Fruit fly (Drosophila melanogaster) whole organism, embryonic: ENCODE data around the gene Nulp1.

Source experiments
- ATbp ChIP-seq: fragments of 200-800 bp; sonication (Bioruptor generic); optimal IDR thresholded peaks from 2 replicates; lab custom pipeline; 2017; ENCODE audit warnings: missing biosample characterization, mild to moderate bottlenecking, missing genetic modification characterization, missing genetic modification reagents
- CG11247 ChIP-seq: fragments of 200-800 bp; sonication (Bioruptor generic); IDR thresholded peaks from 2 replicates; pipeline ENCODE4 v1.3.6; 2022; ENCODE audit warnings: missing biosample characterization, missing genetic modification characterization
- CG11398 ChIP-seq: fragments of 200-800 bp; sonication (Bioruptor generic); optimal IDR thresholded peaks from 2 replicates; lab custom pipeline; 2016; ENCODE audit warnings: missing biosample characterization, missing genetic modification characterization
- CG11696 ChIP-seq: fragments of 200-800 bp; sonication (Bioruptor generic); IDR thresholded peaks from 2 replicates; pipeline ENCODE4 v1.3.6; 2022; ENCODE audit warnings: missing biosample characterization, missing genetic modification characterization
- CG12155 ChIP-seq: fragments of 200-800 bp; sonication (Bioruptor generic); optimal IDR thresholded peaks from 3 replicates; lab custom pipeline; 2016; ENCODE audit warnings: missing biosample characterization, missing genetic modification characterization
- CG12219 ChIP-seq: fragments of 200-800 bp; sonication (Bioruptor generic); optimal IDR thresholded peaks from 3 replicates; lab custom pipeline; 2018; ENCODE audit warnings: missing biosample characterization, mild to moderate bottlenecking, missing genetic modification characterization
- CG13894 ChIP-seq: fragments of 200-800 bp; sonication (Bioruptor generic); optimal IDR thresholded peaks from 3 replicates; lab custom pipeline; 2018; ENCODE audit warnings: missing biosample characterization, mild to moderate bottlenecking, missing genetic modification characterization, moderate library complexity
- CG15011 ChIP-seq: fragments of 200-800 bp; sonication (Bioruptor generic); optimal IDR thresholded peaks from 3 replicates; lab custom pipeline; 2018; ENCODE audit warnings: missing biosample characterization, mild to moderate bottlenecking, missing genetic modification characterization
- CG16779 ChIP-seq: fragments of 200-800 bp; sonication (Bioruptor generic); IDR thresholded peaks from 2 replicates; pipeline ENCODE4 v1.3.6; 2022; ENCODE audit warnings: missing biosample characterization, missing genetic modification characterization
- CG17802 ChIP-seq: fragments of 200-800 bp; sonication (Bioruptor generic); optimal IDR thresholded peaks from 2 replicates; lab custom pipeline; 2018; ENCODE audit warnings: missing biosample characterization, mild to moderate bottlenecking, missing genetic modification characterization, moderate library complexity
- CG18011 ChIP-seq: fragments of 200-800 bp; sonication (Bioruptor generic); optimal IDR thresholded peaks from 2 replicates; lab custom pipeline; 2017; ENCODE audit warnings: missing biosample characterization, missing genetic modification characterization, mild to moderate bottlenecking, moderate library complexity, missing genotype
- CG31441 ChIP-seq: fragments of 200-800 bp; sonication (Bioruptor generic); IDR thresholded peaks from 2 replicates; pipeline ENCODE4 v1.3.6; 2022; ENCODE audit warnings: missing biosample characterization, missing genetic modification characterization
- CG34224 ChIP-seq: fragments of 200-800 bp; sonication (Bioruptor generic); IDR thresholded peaks from 3 replicates; pipeline ENCODE4 v1.3.6; 2022; ENCODE audit warnings: missing biosample characterization, missing genetic modification characterization; ENCODE audit not compliant: partially characterized antibody
- CG4424 ChIP-seq: fragments of 200-800 bp; sonication (Bioruptor generic); optimal IDR thresholded peaks from 3 replicates; lab custom pipeline; 2016; ENCODE audit warnings: missing biosample characterization, missing genetic modification characterization
- CG7556 ChIP-seq: fragments of 200-800 bp; sonication (Bioruptor generic); optimal IDR thresholded peaks from 2 replicates; lab custom pipeline; 2017; ENCODE audit warnings: missing biosample characterization, mild to moderate bottlenecking, missing genetic modification characterization
- CG7786 ChIP-seq: fragments of 200-800 bp; sonication (Bioruptor generic); optimal IDR thresholded peaks from 2 replicates; lab custom pipeline; 2016; ENCODE audit warnings: missing biosample characterization, missing genetic modification characterization
- CG7839 ChIP-seq: fragments of 200-800 bp; sonication (Bioruptor generic); optimal IDR thresholded peaks from 3 replicates; lab custom pipeline; 2018; ENCODE audit warnings: missing biosample characterization, mild to moderate bottlenecking, missing genetic modification characterization, moderate library complexity
- CG8924 ChIP-seq: fragments of 200-800 bp; optimal IDR thresholded peaks from 3 replicates; lab custom pipeline; 2019; ENCODE audit warnings: missing biosample characterization, mild to moderate bottlenecking, missing genetic modification characterization, moderate library complexity
- CrebB ChIP-seq: fragments of 200-800 bp; sonication (Bioruptor generic); optimal IDR thresholded peaks from 3 replicates; lab custom pipeline; 2018; ENCODE audit warnings: missing biosample characterization, mild to moderate bottlenecking, missing genetic modification characterization
- Doc3 ChIP-seq: fragments of 200-800 bp; sonication (Bioruptor generic); IDR thresholded peaks from 3 replicates; pipeline ENCODE4 v1.3.6; 2022; ENCODE audit warnings: missing biosample characterization, missing genetic modification characterization; ENCODE audit not compliant: partially characterized antibody
- ERR ChIP-seq: fragments of 200-800 bp; sonication (Bioruptor generic); optimal IDR thresholded peaks from 2 replicates; lab custom pipeline; 2016; ENCODE audit warnings: missing biosample characterization, missing genetic modification characterization
- Ets97D ChIP-seq: fragments of 200-800 bp; sonication (Bioruptor generic); optimal IDR thresholded peaks from 3 replicates; lab custom pipeline; 2016; ENCODE audit warnings: missing biosample characterization, missing genetic modification characterization
- Hand ChIP-seq: fragments of 200-800 bp; sonication (Bioruptor generic); optimal IDR thresholded peaks from 2 replicates; lab custom pipeline; 2017; ENCODE audit warnings: mild to moderate bottlenecking, missing biosample characterization, missing genetic modification reagents, missing genetic modification characterization
- HmgZ ChIP-seq: fragments of 200-800 bp; sonication (Bioruptor generic); optimal IDR thresholded peaks from 2 replicates; lab custom pipeline; 2018; ENCODE audit warnings: missing biosample characterization, mild to moderate bottlenecking, missing genetic modification characterization
- NC2α ChIP-seq: fragments of 200-800 bp; sonication (Bioruptor generic); optimal IDR thresholded peaks from 2 replicates; lab custom pipeline; 2016; ENCODE audit warnings: missing biosample characterization, missing genetic modification characterization
- Nf-YC ChIP-seq: fragments of 200-800 bp; optimal IDR thresholded peaks from 3 replicates; lab custom pipeline; 2019; ENCODE audit warnings: missing biosample characterization, mild to moderate bottlenecking, missing genetic modification characterization, moderate library complexity
- Pdp1 ChIP-seq, 2 experiments: fragments of 200-800 bp; sonication (Bioruptor generic); optimal IDR thresholded peaks; 3 replicates each; lab custom pipeline; 2016; ENCODE audit warnings: missing biosample characterization in 2 of 2, missing genetic modification characterization in 2 of 2, mild to moderate bottlenecking in 1 of 2, moderate library complexity in 1 of 2
- Six4 ChIP-seq: fragments of 200-800 bp; sonication (Bioruptor generic); optimal IDR thresholded peaks from 2 replicates; lab custom pipeline; 2016; ENCODE audit warnings: missing biosample characterization, missing genetic modification characterization
- Stat92E ChIP-seq, 3 experiments: fragments of >200 bp in 2 of 3; fragments of 200-800 bp in 1 of 3; sonication (Bioruptor generic) in 1 of 3; optimal IDR thresholded peaks; 2 replicates each; lab custom pipeline; 2017 to 2019; ENCODE audit warnings: missing biosample characterization in 3 of 3, missing genetic modification characterization in 3 of 3, mild to moderate bottlenecking in 1 of 3, moderate library complexity in 1 of 3
- Vsx1 ChIP-seq: fragments of 200-800 bp; sonication (Bioruptor generic); optimal IDR thresholded peaks from 2 replicates; lab custom pipeline; 2017; ENCODE audit warnings: missing biosample characterization, mild to moderate bottlenecking, missing genetic modification characterization, missing genetic modification reagents
- ab ChIP-seq: fragments of 200-800 bp; sonication (Bioruptor generic); optimal IDR thresholded peaks from 2 replicates; lab custom pipeline; 2016; ENCODE audit warnings: missing biosample characterization, missing genetic modification characterization
- cad ChIP-seq: fragments of >200 bp; optimal IDR thresholded peaks from 2 replicates; lab custom pipeline; 2017; ENCODE audit warnings: missing biosample characterization, missing genetic modification characterization
- cg ChIP-seq: fragments of 200-800 bp; sonication (Bioruptor generic); optimal IDR thresholded peaks from 3 replicates; lab custom pipeline; 2019; ENCODE audit warnings: missing biosample characterization, mild to moderate bottlenecking, missing genetic modification characterization, moderate library complexity
- chinmo ChIP-seq: fragments of 200-800 bp; sonication (Bioruptor generic); IDR thresholded peaks from 4 replicates; pipeline ENCODE4 v1.3.6; 2022; ENCODE audit warnings: missing biosample characterization, missing genetic modification characterization; ENCODE audit not compliant: partially characterized antibody
- chm ChIP-seq: fragments of 200-800 bp; sonication (Bioruptor generic); IDR thresholded peaks from 2 replicates; pipeline ENCODE4 v1.3.6; 2022; ENCODE audit warnings: missing biosample characterization, missing genetic modification characterization
- ewg ChIP-seq: fragments of 200-800 bp; sonication (Bioruptor generic); optimal IDR thresholded peaks from 3 replicates; lab custom pipeline; 2017; ENCODE audit warnings: mild to moderate bottlenecking, missing biosample characterization, missing genetic modification reagents, missing genetic modification characterization
- insv ChIP-seq, 2 experiments: fragments of 200-800 bp; sonication (Bioruptor generic); optimal IDR thresholded peaks; 3 replicates each; lab custom pipeline; 2016 to 2018; ENCODE audit warnings: missing biosample characterization in 2 of 2, missing genetic modification characterization in 2 of 2
- inv ChIP-seq: fragments of 200-800 bp; sonication (Bioruptor generic); IDR thresholded peaks from 2 replicates; pipeline ENCODE4 v1.3.6; 2022; ENCODE audit warnings: missing biosample characterization, missing genetic modification characterization; ENCODE audit not compliant: partially characterized antibody
- klu ChIP-seq: fragments of 200-800 bp; sonication (Bioruptor generic); IDR thresholded peaks from 2 replicates; pipeline ENCODE4 v1.3.6; 2022; ENCODE audit warnings: missing biosample characterization, missing genetic modification characterization
- pfk ChIP-seq: fragments of 200-800 bp; sonication (Bioruptor generic); optimal IDR thresholded peaks from 2 replicates; lab custom pipeline; 2018; ENCODE audit warnings: missing biosample characterization, mild to moderate bottlenecking, missing genetic modification characterization, moderate library complexity
- pho ChIP-seq: fragments of 200-800 bp; sonication (Bioruptor generic); optimal IDR thresholded peaks from 2 replicates; lab custom pipeline; 2016; ENCODE audit warnings: missing biosample characterization, missing genetic modification characterization
- phol ChIP-seq: fragments of 200-800 bp; sonication (Bioruptor generic); optimal IDR thresholded peaks from 3 replicates; lab custom pipeline; 2018; ENCODE audit warnings: missing biosample characterization, mild to moderate bottlenecking, missing genetic modification characterization, moderate library complexity
- sc ChIP-seq, 3 experiments: fragments of >200 bp in 2 of 3; fragments of 200-800 bp in 1 of 3; sonication (Bioruptor generic) in 1 of 3; optimal IDR thresholded peaks; 2 replicates in 2 of 3; 3 replicates in 1 of 3; lab custom pipeline; 2017; ENCODE audit warnings: mild to moderate bottlenecking in 1 of 3, missing biosample characterization in 1 of 3, missing genetic modification characterization in 1 of 3, missing genetic modification reagents in 1 of 3
- scrt ChIP-seq: fragments of 200-800 bp; sonication (Bioruptor generic); optimal IDR thresholded peaks from 2 replicates; lab custom pipeline; 2018; ENCODE audit warnings: missing biosample characterization, mild to moderate bottlenecking, missing genetic modification characterization, moderate library complexity
- sna ChIP-seq: fragments of 200-800 bp; sonication (Bioruptor generic); IDR thresholded peaks from 2 replicates; pipeline ENCODE4 v1.3.6; 2022; ENCODE audit warnings: missing biosample characterization, missing genetic modification characterization; ENCODE audit not compliant: partially characterized antibody
- sqz ChIP-seq: fragments of 200-800 bp; sonication (Bioruptor generic); optimal IDR thresholded peaks from 3 replicates; lab custom pipeline; 2018; ENCODE audit warnings: missing biosample characterization, mild to moderate bottlenecking, missing genetic modification characterization
- tgo ChIP-seq: fragments of 200-800 bp; sonication (Bioruptor generic); IDR thresholded peaks from 3 replicates; pipeline ENCODE4 v1.3.6; 2022; ENCODE audit warnings: missing biosample characterization, missing genetic modification characterization
- zfh1 ChIP-seq: fragments of 200-800 bp; sonication (Bioruptor generic); IDR thresholded peaks from 3 replicates; pipeline ENCODE4 v1.3.6; 2022; ENCODE audit warnings: missing biosample characterization, missing genetic modification characterization

Gene Nulp1

DNA sequence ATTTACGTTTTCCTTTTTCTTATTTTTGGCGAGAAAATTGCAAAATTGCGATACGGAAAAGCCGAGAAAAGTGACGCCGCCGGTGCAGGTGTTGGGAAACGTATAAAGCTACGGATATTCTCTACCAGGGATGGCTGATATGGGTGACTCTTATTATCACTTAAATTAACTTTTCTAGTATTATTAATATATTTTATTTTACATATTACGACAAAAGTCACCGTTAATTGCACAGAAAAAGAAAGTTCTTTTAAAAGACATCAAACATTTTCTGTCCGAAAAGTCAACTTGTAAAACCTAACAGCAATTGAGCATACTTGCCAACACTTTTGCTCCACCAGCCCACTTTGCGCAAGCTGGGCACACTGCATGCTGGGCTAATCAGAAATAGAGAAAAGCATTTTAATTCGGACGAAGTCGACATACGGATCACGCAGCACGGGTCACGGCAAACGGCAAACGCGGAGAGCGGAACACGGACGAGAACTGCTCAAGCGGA lies 17.6 kb downstream of the Nulp1 start, which contains the start of the genes Cds and Uba2 (continued):
- TF ChIP-seq CG8924 (tag; lab: Kevin White, UChicago) (peak; percentile 92), CG12219 (GFP tag; lab: Kevin White, UChicago) (peak; percentile 71), chinmo (GFP tag; lab: Robert Waterston, UW) (no peak), CG17802 (tag; lab: Kevin White, UChicago) (peak; percentile 51), zfh1 (GFP tag; lab: Robert Waterston, UW) (peak; percentile 89), sqz (GFP tag; lab: Kevin White, UChicago) (no peak), CG12155 (GFP tag; lab: Kevin White, UChicago) (peak; percentile 94), pfk (peak; percentile 65), CG7786 (GFP tag; lab: Kevin White, UChicago) (peak; percentile 66), Pdp1 (GFP tag; optimal IDR thresholded peaks at IDR 0.05; lab: Kevin White, UChicago) (peak; percentile 69 to 80), Doc3 (peak; percentile 35; the same call in 1 of the 3 replicates), CG34224 (no peak), ewg (peak; percentile 82), inv (GFP tag; lab: Robert Waterston, UW) (no peak), CG7556 (GFP tag; lab: Kevin White, UChicago) (peak; percentile 89), scrt (GFP tag; lab: Kevin White, UChicago) (peak; percentile 82), sna (GFP tag; lab: Robert Waterston, UW) (no peak), phol (tag; lab: Kevin White, UChicago) (peak; percentile 94), CG4424 (GFP tag; lab: Kevin White, UChicago) (peak; percentile 94), tgo (GFP tag; lab: Robert Waterston, UW) (peak; percentile 92), sc (optimal IDR thresholded peaks at IDR 0.05; lab: Kevin White, UChicago) (no peak), sc (GFP tag; optimal IDR thresholded peaks at IDR 0.05; lab: Kevin White, UChicago) (peak; percentile 85), Six4 (peak; percentile 87), CG13894 (tag; lab: Kevin White, UChicago) (peak; percentile 95), Nf-YC (peak; percentile 88), ab (peak; percentile 41), CG31441 (GFP tag; lab: Robert Waterston, UW) (peak; percentile 95), CG15011 (no peak), CG16779 (GFP tag; lab: Robert Waterston, UW) (peak; percentile 87), ERR (GFP tag; lab: Kevin White, UChicago) (no peak), CG11247 (peak; percentile 92), CG7839 (tag; lab: Kevin White, UChicago) (peak; percentile 91), CrebB (peak; percentile 85), cg (GFP tag; lab: Kevin White, UChicago) (no peak), CG11696 (GFP tag; lab: Robert Waterston, UW) (peak; percentile 67), NC2α (GFP tag; lab: Kevin White, UChicago) (no peak), CG11398 (GFP tag; lab: Kevin White, UChicago) (peak; percentile 77), Hand (GFP tag; lab: Kevin White, UChicago) (peak; percentile 86), Stat92E (GFP tag; optimal IDR thresholded peaks at IDR 0.05; lab: Kevin White, UChicago) (peak in 1 of 3 experiments; percentile 61), ATbp (GFP tag; lab: Kevin White, UChicago) (peak; percentile 85), pho (GFP tag; lab: Kevin White, UChicago) (peak; percentile 80), klu (GFP tag; lab: Robert Waterston, UW) (peak; percentile 88), HmgZ (tag; lab: Kevin White, UChicago) (peak; percentile 96), Vsx1 (peak; percentile 99), insv (GFP tag; optimal IDR thresholded peaks at IDR 0.05; lab: Kevin White, UChicago) (peak in 1 of 2 experiments; percentile 93), CG18011 (GFP tag; lab: Kevin White, UChicago) (peak; percentile 86), chm (GFP tag; lab: Robert Waterston, UW) (peak; percentile 77), cad (no peak), Ets97D (GFP tag; lab: Kevin White, UChicago) (peak; percentile 77)
